Worm (Caenorhabditis elegans): ENCODE results near the gene F55G1.1.

ce11 chrIV:7497205-7497604 lies 5.6 kb downstream of the F55G1.1 start:
- no peak for TF ChIP-seq ama-1 (optimal IDR thresholded peaks at IDR 0.05)
- TF ChIP-seq nhr-10 (tag; optimal IDR thresholded peaks at IDR 0.05): no peak
- no peak for TF ChIP-seq hmg-1.1 (GFP tag; IDR thresholded peaks at IDR 0.05)
- TF ChIP-seq skn-1 (tag; optimal IDR thresholded peaks at IDR 0.05): no peak
- TF ChIP-seq dmd-8 (GFP tag; IDR thresholded peaks at IDR 0.05): no peak
- no peak for TF ChIP-seq lsy-2 (tag; optimal IDR thresholded peaks at IDR 0.05)
- no peak for TF ChIP-seq ceh-28 (tag; optimal IDR thresholded peaks at IDR 0.05)

All from whole organism, L4 larva.